Fruit fly (Drosophila melanogaster) whole organism, pupa: Measurements from ENCODE around the gene Fuca.
A peak's percentile ranks its signal among the peaks of the same experiment; 100 is the strongest.

Experiments used
- CG10348 ChIP-seq: fragments of 200-800 bp; sonication (Bioruptor generic); IDR thresholded peaks from 2 replicates; pipeline ENCODE4 v1.3.6; 2022; ENCODE audit warnings: missing biosample characterization, missing genetic modification characterization
- CG12605 ChIP-seq: fragments of 200-800 bp; sonication (Bioruptor generic); IDR thresholded peaks from 2 replicates; pipeline ENCODE4 v1.3.6; 2022; ENCODE audit warnings: missing biosample characterization, missing genetic modification characterization
- CG13204 ChIP-seq: fragments of 200-800 bp; sonication (Bioruptor generic); optimal IDR thresholded peaks from 2 replicates; lab custom pipeline; 2018; ENCODE audit warnings: missing biosample characterization, mild to moderate bottlenecking, missing genetic modification characterization, moderate library complexity
- CG14655 ChIP-seq: fragments of 200-800 bp; sonication (Bioruptor generic); optimal IDR thresholded peaks from 3 replicates; lab custom pipeline; 2017; ENCODE audit warnings: mild to moderate bottlenecking, missing biosample characterization, missing genetic modification reagents, missing genetic modification characterization
- CG15710 ChIP-seq: fragments of 200-800 bp; sonication (Bioruptor generic); optimal IDR thresholded peaks from 2 replicates; lab custom pipeline; 2018; ENCODE audit warnings: missing biosample characterization, mild to moderate bottlenecking, missing genetic modification characterization, moderate library complexity
- CG17806 ChIP-seq: fragments of 200-800 bp; sonication (Bioruptor generic); optimal IDR thresholded peaks from 2 replicates; lab custom pipeline; 2018; ENCODE audit warnings: missing biosample characterization, mild to moderate bottlenecking, missing genetic modification characterization, moderate library complexity
- CG32121 ChIP-seq: fragments of 200-800 bp; sonication (Bioruptor generic); IDR thresholded peaks from 2 replicates; pipeline ENCODE4 v1.3.6; 2022; ENCODE audit warnings: missing biosample characterization, missing genetic modification characterization
- CG34367 ChIP-seq: fragments of 200-800 bp; sonication (Bioruptor generic); optimal IDR thresholded peaks from 2 replicates; lab custom pipeline; 2018; ENCODE audit warnings: missing biosample characterization, mild to moderate bottlenecking, missing genetic modification characterization
- CG4496 ChIP-seq: fragments of 200-800 bp; sonication (Bioruptor generic); IDR thresholded peaks from 3 replicates; pipeline ENCODE4 v1.3.6; 2022; ENCODE audit warnings: missing biosample characterization, missing genetic modification characterization
- CG8159 ChIP-seq: fragments of 200-800 bp; sonication (Bioruptor generic); optimal IDR thresholded peaks from 3 replicates; lab custom pipeline; 2018; ENCODE audit warnings: missing biosample characterization, mild to moderate bottlenecking, missing genetic modification characterization, moderate library complexity
- CG8301 ChIP-seq: fragments of 200-800 bp; sonication (Bioruptor generic); optimal IDR thresholded peaks from 2 replicates; lab custom pipeline; 2018; ENCODE audit warnings: missing biosample characterization, mild to moderate bottlenecking, missing genetic modification characterization
- CG9948 ChIP-seq: fragments of 200-800 bp; sonication (Bioruptor generic); optimal IDR thresholded peaks from 2 replicates; lab custom pipeline; 2018; ENCODE audit warnings: missing biosample characterization, mild to moderate bottlenecking, missing genetic modification characterization, moderate library complexity
- D1 ChIP-seq: fragments of 200-800 bp; sonication (Bioruptor generic); optimal IDR thresholded peaks from 2 replicates; lab custom pipeline; 2018; ENCODE audit warnings: missing biosample characterization, mild to moderate bottlenecking, missing genetic modification characterization, moderate library complexity
- EcR ChIP-seq: fragments of 200-800 bp; sonication (Bioruptor generic); optimal IDR thresholded peaks from 3 replicates; lab custom pipeline; 2019; ENCODE audit warnings: missing biosample characterization, missing genetic modification characterization, mild to moderate bottlenecking, moderate library complexity, missing genetic modification reagents
- Ets98B ChIP-seq: fragments of 200-800 bp; sonication (Bioruptor generic); IDR thresholded peaks from 2 replicates; pipeline ENCODE4 v1.3.6; 2022; ENCODE audit warnings: missing biosample characterization, missing genetic modification characterization
- Pif1A ChIP-seq: fragments of 200-800 bp; sonication (Bioruptor generic); optimal IDR thresholded peaks from 3 replicates; lab custom pipeline; 2016; ENCODE audit warnings: missing biosample characterization, missing genetic modification characterization
- Pif1B ChIP-seq: fragments of 200-800 bp; sonication (Bioruptor generic); optimal IDR thresholded peaks from 3 replicates; lab custom pipeline; 2016; ENCODE audit warnings: missing biosample characterization, missing genetic modification characterization
- Snoo ChIP-seq: fragments of 200-800 bp; sonication (Bioruptor generic); optimal IDR thresholded peaks from 3 replicates; lab custom pipeline; 2017; ENCODE audit warnings: missing biosample characterization, mild to moderate bottlenecking, missing genetic modification characterization, inconsistent platforms
- fd96Ca ChIP-seq: fragments of 200-800 bp; sonication (Bioruptor generic); IDR thresholded peaks from 3 replicates; pipeline ENCODE4 v1.3.6; 2022; ENCODE audit warnings: missing biosample characterization, missing genetic modification characterization
- gl ChIP-seq: fragments of 200-800 bp; sonication (Bioruptor generic); optimal IDR thresholded peaks from 2 replicates; lab custom pipeline; 2018; ENCODE audit warnings: missing biosample characterization, mild to moderate bottlenecking, missing genetic modification characterization
- rn ChIP-seq: fragments of 200-800 bp; sonication (Bioruptor generic); IDR thresholded peaks from 2 replicates; pipeline ENCODE4 v1.3.6; 2022; ENCODE audit warnings: missing biosample characterization, missing genetic modification characterization

Gene Fuca

DNA sequence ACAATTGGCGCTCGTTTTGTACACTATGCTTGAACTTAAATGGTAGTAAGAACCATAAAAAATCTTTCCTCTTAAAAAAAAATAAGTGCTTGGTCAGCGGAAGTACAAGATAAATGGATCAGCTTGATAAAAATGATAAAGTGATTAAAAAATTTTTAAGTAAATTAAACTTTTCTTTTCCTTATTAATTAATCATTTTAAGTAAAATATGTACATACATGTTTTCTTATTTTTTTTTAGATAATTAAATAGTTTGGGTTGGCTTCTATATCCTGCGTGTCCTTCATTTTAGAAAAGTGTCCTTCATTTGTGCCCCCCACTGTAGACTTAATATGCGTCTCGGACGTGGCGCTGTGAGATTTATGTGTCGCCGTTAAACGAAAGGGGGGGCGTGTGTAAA is 34.1 kb upstream of the Fuca start:
- no peak for TF ChIP-seq CG17806 (tag; lab: Kevin White, UChicago)
- peak; percentile 8 for TF ChIP-seq CG9948
- TF ChIP-seq, all 21 proteins: peak for 1

DNA sequence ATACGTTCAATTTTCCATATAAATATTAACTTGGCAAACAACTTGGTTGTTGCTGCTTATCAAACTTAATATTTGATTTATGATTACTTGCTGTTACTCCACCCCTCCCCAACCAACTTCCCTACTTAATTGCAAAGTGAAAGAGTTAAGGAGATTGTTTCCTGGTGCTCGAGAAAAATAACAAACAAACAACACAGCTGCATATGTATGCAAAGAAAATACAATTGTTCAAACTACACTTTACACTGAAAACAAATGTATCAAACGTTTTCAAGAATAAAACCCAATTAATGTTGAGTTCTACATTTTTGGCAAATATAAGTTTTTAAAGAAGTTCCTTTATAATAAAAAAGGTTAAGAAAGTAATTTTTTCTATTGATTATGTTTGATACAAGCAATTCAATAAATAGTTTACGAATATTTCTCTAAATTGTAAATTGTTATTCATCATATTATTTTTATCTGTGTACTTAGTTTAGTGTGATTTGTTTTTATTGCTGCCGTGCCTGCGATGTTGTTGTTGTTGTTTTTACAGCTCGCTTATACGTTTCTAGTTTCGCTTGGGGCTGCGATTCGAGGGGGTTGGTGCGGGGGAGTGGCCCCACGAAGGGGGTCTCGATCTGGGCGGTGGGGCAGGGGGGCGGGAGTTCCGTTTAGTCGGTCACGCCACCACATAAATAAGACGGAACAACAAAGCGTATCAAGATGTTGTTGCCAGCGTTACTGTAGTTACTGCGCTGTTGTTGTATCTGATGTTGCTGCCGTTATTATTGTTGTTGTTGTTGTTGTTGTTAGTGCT is 33.3 kb upstream of the Fuca start:
- TF ChIP-seq CG15710, result peak; percentile 54
- TF ChIP-seq CG8159, result peak; percentile 75
- TF ChIP-seq CG34367, result peak; percentile 28
- TF ChIP-seq CG9948, result peak; percentile 73
- peak; percentile 9 for TF ChIP-seq EcR (GFP tag; lab: Kevin White, UChicago)
- no peak for TF ChIP-seq CG10348 (GFP tag; lab: Robert Waterston, UW)
- peak; percentile 47; the same call in 1 of the 2 replicates for TF ChIP-seq CG12605 (GFP tag; lab: Robert Waterston, UW)
- TF ChIP-seq rn (GFP tag; lab: Robert Waterston, UW), result no peak
- TF ChIP-seq CG8301 (tag; lab: Kevin White, UChicago), result peak; percentile 82
- TF ChIP-seq fd96Ca, result peak; percentile 69; the same call in 1 of the 3 replicates
- TF ChIP-seq CG14655 (GFP tag; lab: Kevin White, UChicago), result peak; percentile 71
- TF ChIP-seq CG4496 (GFP tag; lab: Robert Waterston, UW), result peak; percentile 48; the same call in 1 of the 3 replicates
- TF ChIP-seq CG13204 (GFP tag; lab: Kevin White, UChicago), result peak; percentile 55
- TF ChIP-seq CG32121 (GFP tag; lab: Robert Waterston, UW), result peak; percentile 75
- TF ChIP-seq D1 (tag; lab: Kevin White, UChicago), result peak; percentile 17
- TF ChIP-seq Ets98B (GFP tag; lab: Robert Waterston, UW), result peak; percentile 28; the same call in 1 of the 2 replicates
- peak; percentile 66 for TF ChIP-seq CG17806 (tag; lab: Kevin White, UChicago)
- TF ChIP-seq Snoo, result no peak
- no peak for TF ChIP-seq Pif1A (GFP tag; lab: Kevin White, UChicago)
- peak; percentile 62 for TF ChIP-seq gl (tag; lab: Kevin White, UChicago)
- TF ChIP-seq Pif1B (GFP tag; lab: Kevin White, UChicago), result no peak

dm6 chr3L:11554796-11555195 is 32.3 kb upstream of the Fuca start:
- TF ChIP-seq Pif1B (GFP tag; lab: Kevin White, UChicago), result no peak
- TF ChIP-seq fd96Ca, result no peak
- TF ChIP-seq D1 (tag; lab: Kevin White, UChicago), result no peak
- no peak for TF ChIP-seq CG4496 (GFP tag; lab: Robert Waterston, UW)
- TF ChIP-seq gl (tag; lab: Kevin White, UChicago), result no peak
- no peak for TF ChIP-seq CG14655 (GFP tag; lab: Kevin White, UChicago)
- TF ChIP-seq Pif1A (GFP tag; lab: Kevin White, UChicago), result no peak
- no peak for TF ChIP-seq CG8301 (tag; lab: Kevin White, UChicago)
- no peak for TF ChIP-seq CG13204 (GFP tag; lab: Kevin White, UChicago)
- no peak; the same call in 1 of the 2 replicates for TF ChIP-seq Ets98B (GFP tag; lab: Robert Waterston, UW)
- TF ChIP-seq CG17806 (tag; lab: Kevin White, UChicago), result no peak
- no peak for TF ChIP-seq CG32121 (GFP tag; lab: Robert Waterston, UW)
- TF ChIP-seq CG9948, result no peak
- no peak for TF ChIP-seq CG34367
- no peak for TF ChIP-seq CG10348 (GFP tag; lab: Robert Waterston, UW)

- TF ChIP-seq Pif1A (GFP tag; lab: Kevin White, UChicago) (peak; percentile 49), CG15710 (peak; percentile 71), Snoo (peak; percentile 49), CG12605 (GFP tag; lab: Robert Waterston, UW) (peak; percentile 49), CG13204 (GFP tag; lab: Kevin White, UChicago) (no peak), CG10348 (GFP tag; lab: Robert Waterston, UW) (no peak), D1 (tag; lab: Kevin White, UChicago) (no peak), fd96Ca (no peak), CG32121 (GFP tag; lab: Robert Waterston, UW) (peak; percentile 56), CG14655 (GFP tag; lab: Kevin White, UChicago) (peak; percentile 79), rn (GFP tag; lab: Robert Waterston, UW) (peak; percentile 41), CG9948 (peak; percentile 55), CG8301 (tag; lab: Kevin White, UChicago) (peak; percentile 68), CG8159 (peak; percentile 81), EcR (GFP tag; lab: Kevin White, UChicago) (no peak), CG17806 (tag; lab: Kevin White, UChicago) (peak; percentile 73), CG34367 (peak; percentile 54), gl (tag; lab: Kevin White, UChicago) (peak; percentile 27), CG4496 (GFP tag; lab: Robert Waterston, UW) (peak; percentile 61; the same call in 2 of the 3 replicates), Pif1B (GFP tag; lab: Kevin White, UChicago) (peak; percentile 56), Ets98B (GFP tag; lab: Robert Waterston, UW) (peak; percentile 53; the same call in 1 of the 2 replicates)
- TF ChIP-seq, all 21 proteins: peak for 16
Observed at dm6 chr3L:11554338-11554737, 31.8 kb upstream of the Fuca start.

- TF ChIP-seq EcR (GFP tag; lab: Kevin White, UChicago) (no peak), CG12605 (GFP tag; lab: Robert Waterston, UW) (no peak), CG9948 (no peak), gl (tag; lab: Kevin White, UChicago) (no peak), CG17806 (tag; lab: Kevin White, UChicago) (no peak), CG10348 (GFP tag; lab: Robert Waterston, UW) (no peak), Snoo (no peak), CG8159 (no peak), CG34367 (no peak), CG13204 (GFP tag; lab: Kevin White, UChicago) (no peak), CG8301 (tag; lab: Kevin White, UChicago) (no peak)
Observed at dm6 chr3L:11553672-11554068, 31.2 kb upstream of the Fuca start.
